Worm (Caenorhabditis elegans) whole organism, L1 larva: ENCODE measurements around the gene hlh-11.

Experiments
- blmp-1 ChIP-seq: fragments of 150-350 bp; optimal IDR thresholded peaks from 2 replicates; lab custom pipeline; 2014; ENCODE audit warnings: missing biosample characterization, missing genetic modification characterization
- egl-27 ChIP-seq, 2 experiments: fragments of 150-350 bp in 1 of 2; sonication (generic microtip); optimal IDR thresholded peaks; 3 replicates each; lab custom pipeline; 2017 to 2018; ENCODE audit warnings: missing biosample characterization in 2 of 2, missing genetic modification characterization in 2 of 2, missing genetic modification reagents in 2 of 2
- fkh-10 ChIP-seq: sonication (generic microtip); optimal IDR thresholded peaks from 2 replicates; lab custom pipeline; 2017; ENCODE audit warnings: missing biosample characterization, missing genetic modification reagents, missing genetic modification characterization
- hpl-2 ChIP-seq: fragments of 150-350 bp; optimal IDR thresholded peaks from 2 replicates; lab custom pipeline; 2014; ENCODE audit warnings: missing biosample characterization, missing genetic modification reagents, missing genetic modification characterization
- jun-1 ChIP-seq: fragments of 150-350 bp; optimal IDR thresholded peaks from 2 replicates; lab custom pipeline; 2014; ENCODE audit warnings: missing biosample characterization, missing genetic modification reagents, missing genetic modification characterization
- lin-15B ChIP-seq: fragments of 150-350 bp; sonication (generic microtip); optimal IDR thresholded peaks from 3 replicates; lab custom pipeline; 2014; ENCODE audit warnings: missing biosample characterization, missing genetic modification characterization
- lin-39 ChIP-seq: fragments of 150-350 bp; optimal IDR thresholded peaks from 2 replicates; lab custom pipeline; 2014; ENCODE audit warnings: missing biosample characterization, missing genetic modification reagents, missing genetic modification characterization
- mdl-1 ChIP-seq, 2 experiments: fragments of 150-350 bp; optimal IDR thresholded peaks; 2 replicates each; lab custom pipeline; 2014 to 2017; ENCODE audit warnings: missing biosample characterization in 2 of 2, missing genetic modification characterization in 2 of 2, inconsistent platforms in 1 of 2
- nhr-47 ChIP-seq: sonication (generic microtip); optimal IDR thresholded peaks from 2 replicates; lab custom pipeline; 2016; ENCODE audit warnings: mild to moderate bottlenecking, missing genetic modification characterization, moderate library complexity, missing compliant biosample characterization
- pag-3 ChIP-seq: sonication (generic microtip); optimal IDR thresholded peaks from 2 replicates; lab custom pipeline; 2017; ENCODE audit warnings: missing genetic modification characterization, mild to moderate bottlenecking, missing compliant biosample characterization, antibody characterized with exemption, borderline replicate concordance; ENCODE audit not compliant: insufficient read depth
- snpc-4 ChIP-seq: fragments of 150-350 bp; optimal IDR thresholded peaks from 2 replicates; lab custom pipeline; 2014; ENCODE audit warnings: missing biosample characterization, missing genetic modification characterization
- zag-1 ChIP-seq: fragments of 150-350 bp; optimal IDR thresholded peaks from 2 replicates; lab custom pipeline; 2014; ENCODE audit warnings: missing biosample characterization, missing genetic modification characterization

DNA sequence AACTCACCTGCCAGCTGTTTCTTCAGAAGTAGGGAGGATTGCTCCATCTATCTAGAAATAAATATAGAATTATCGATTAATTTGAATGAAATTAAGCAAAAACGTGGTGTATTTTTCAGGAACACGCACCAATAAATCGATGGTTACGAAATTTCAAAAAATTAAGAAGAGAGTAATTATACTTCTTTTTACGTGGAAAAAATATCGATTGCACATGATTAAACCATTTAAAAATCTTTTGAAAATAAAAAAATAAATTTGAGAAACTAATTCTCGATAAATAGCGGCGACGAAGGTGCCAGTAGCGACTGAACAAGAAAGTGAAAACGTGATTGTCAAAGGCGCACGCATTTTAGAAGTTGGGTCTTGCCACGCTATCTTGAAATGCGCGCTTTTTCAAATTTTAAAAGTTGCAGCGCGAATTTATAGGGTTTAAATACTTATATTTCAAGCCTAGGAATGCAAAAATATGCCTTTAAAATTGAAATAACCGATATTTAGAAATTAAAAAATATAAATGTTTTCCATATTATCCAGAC lies 11.7 kb downstream of the hlh-11 start, which contains the start of gene ubc-7:
- TF ChIP-seq jun-1: peak; percentile 72
- no peak for TF ChIP-seq egl-27 (tag; optimal IDR thresholded peaks at IDR 0.05; lab: Kevin White, UChicago)
- peak in 1 of 2 experiments; percentile 93 for TF ChIP-seq mdl-1 (tag; optimal IDR thresholded peaks at IDR 0.05; lab: Kevin White, UChicago)
- no peak for TF ChIP-seq zag-1 (tag; lab: Kevin White, UChicago)
- peak; percentile 99 for TF ChIP-seq blmp-1
- peak; percentile 89 for TF ChIP-seq nhr-47 (tag; lab: Kevin White, UChicago)
- peak; percentile 76 for TF ChIP-seq lin-39 (tag; lab: Kevin White, UChicago)
- TF ChIP-seq fkh-10 (GFP tag; lab: Kevin White, UChicago): peak; percentile 25
- peak; percentile 55 for TF ChIP-seq snpc-4 (tag; lab: Kevin White, UChicago)
- TF ChIP-seq pag-3 (tag; lab: Kevin White, UChicago): no peak
- peak; percentile 74 for TF ChIP-seq lin-15B (tag; lab: Kevin White, UChicago)
- TF ChIP-seq hpl-2: no peak
